Fruit fly (Drosophila melanogaster) whole organism, adult: ENCODE results near the gene CG12877.

Experiments used
- CG12768 ChIP-seq: fragments of 200-800 bp; sonication (Bioruptor generic); optimal IDR thresholded peaks from 2 replicates; lab custom pipeline; 2017; ENCODE audit warnings: missing biosample characterization, missing genetic modification characterization, mild to moderate bottlenecking, moderate library complexity, missing genetic modification reagents
- CG14711 ChIP-seq: fragments of 200-800 bp; sonication (Bioruptor generic); optimal IDR thresholded peaks from 2 replicates; lab custom pipeline; 2018; ENCODE audit warnings: missing biosample characterization, mild to moderate bottlenecking, missing genetic modification characterization, moderate library complexity
- CG1620 ChIP-seq: fragments of 200-800 bp; sonication (Bioruptor generic); optimal IDR thresholded peaks from 2 replicates; lab custom pipeline; 2016; ENCODE audit warnings: missing biosample characterization, missing genetic modification characterization
- CG33017 ChIP-seq: fragments of 200-800 bp; sonication (Bioruptor generic); optimal IDR thresholded peaks from 2 replicates; lab custom pipeline; 2018; ENCODE audit warnings: missing biosample characterization, mild to moderate bottlenecking, missing genetic modification characterization, moderate library complexity
- CG7045 ChIP-seq: fragments of 200-800 bp; sonication (Bioruptor generic); optimal IDR thresholded peaks from 2 replicates; lab custom pipeline; 2017; ENCODE audit warnings: missing biosample characterization, mild to moderate bottlenecking, missing genetic modification characterization
- cnc ChIP-seq, 2 experiments: fragments of >200 bp; optimal IDR thresholded peaks; 2 replicates each; lab custom pipeline; 2017
- kay ChIP-seq: fragments of 200-800 bp; sonication (Bioruptor generic); peaks from one replicate; lab custom pipeline; 2016; ENCODE audit warnings: missing biosample characterization, missing genetic modification characterization, borderline replicate concordance
- pad ChIP-seq: fragments of 200-800 bp; sonication (Bioruptor generic); optimal IDR thresholded peaks from 3 replicates; lab custom pipeline; 2017; ENCODE audit warnings: missing biosample characterization, missing genetic modification characterization, mild to moderate bottlenecking, moderate library complexity, missing genetic modification reagents

dm6 chr3R:27688034-27688433 lies 18.9 kb upstream of the CG12877 start, which contains the start of gene CG31055:
- TF ChIP-seq cnc (optimal IDR thresholded peaks at IDR 0.05; lab: Kevin White, UChicago) (no peak), CG12768 (GFP tag; lab: Kevin White, UChicago) (no peak), CG7045 (GFP tag; lab: Kevin White, UChicago) (no peak), CG14711 (tag; lab: Kevin White, UChicago) (no peak), pad (GFP tag; lab: Kevin White, UChicago) (no peak), CG33017 (tag; lab: Kevin White, UChicago) (no peak), kay (no peak), CG1620 (GFP tag; lab: Kevin White, UChicago) (no peak)
